Fruit fly (Drosophila melanogaster) whole organism, embryonic: ENCODE results near the gene prd.

Experiments used
- ATbp ChIP-seq: fragments of 200-800 bp; sonication (Bioruptor generic); optimal IDR thresholded peaks from 2 replicates; lab custom pipeline; 2017; ENCODE audit warnings: missing biosample characterization, mild to moderate bottlenecking, missing genetic modification characterization, missing genetic modification reagents
- Atf6 ChIP-seq: fragments of 200-800 bp; sonication (Bioruptor generic); IDR thresholded peaks from 2 replicates; pipeline ENCODE4 v1.3.6; 2022; ENCODE audit warnings: missing biosample characterization, missing genetic modification characterization
- BEAF-32 ChIP-seq: fragments of 200-800 bp; sonication (Bioruptor generic); optimal IDR thresholded peaks from 3 replicates; lab custom pipeline; 2017; ENCODE audit warnings: missing biosample characterization, missing genetic modification characterization, mild to moderate bottlenecking, moderate library complexity, missing genetic modification reagents
- BtbVII ChIP-seq: fragments of 200-800 bp; sonication (Bioruptor generic); optimal IDR thresholded peaks from 3 replicates; lab custom pipeline; 2017; ENCODE audit warnings: missing biosample characterization, mild to moderate bottlenecking, missing genetic modification characterization
- CG11723 ChIP-seq: fragments of 200-800 bp; sonication (Bioruptor generic); optimal IDR thresholded peaks from 2 replicates; lab custom pipeline; 2017; ENCODE audit warnings: missing biosample characterization, mild to moderate bottlenecking, missing genetic modification characterization
- CG12769 ChIP-seq: fragments of 200-800 bp; sonication (Bioruptor generic); optimal IDR thresholded peaks from 2 replicates; lab custom pipeline; 2019; ENCODE audit warnings: missing biosample characterization, mild to moderate bottlenecking, missing genetic modification characterization, moderate library complexity
- CG13624 ChIP-seq: fragments of 200-800 bp; sonication (Bioruptor generic); optimal IDR thresholded peaks from 2 replicates; lab custom pipeline; 2016; ENCODE audit warnings: missing biosample characterization, missing genetic modification characterization
- CG14667 ChIP-seq: fragments of 200-800 bp; sonication (Bioruptor generic); IDR thresholded peaks from 2 replicates; pipeline ENCODE4 v1.3.6; 2022; ENCODE audit warnings: missing biosample characterization, missing genetic modification characterization
- CG14710 ChIP-seq: fragments of 200-800 bp; sonication (Bioruptor generic); optimal IDR thresholded peaks from 3 replicates; lab custom pipeline; 2019; ENCODE audit warnings: missing biosample characterization, mild to moderate bottlenecking, missing genetic modification characterization, moderate library complexity
- CG14965 ChIP-seq: fragments of 200-800 bp; sonication (Bioruptor generic); optimal IDR thresholded peaks from 2 replicates; lab custom pipeline; 2016; ENCODE audit warnings: missing biosample characterization, missing genetic modification characterization, borderline replicate concordance
- CG15514 ChIP-seq: fragments of 200-800 bp; sonication (Bioruptor generic); optimal IDR thresholded peaks from 3 replicates; lab custom pipeline; 2017; ENCODE audit warnings: missing biosample characterization, missing genetic modification characterization, mild to moderate bottlenecking, moderate library complexity, missing genetic modification reagents
- CG1602 ChIP-seq: fragments of 200-800 bp; sonication (Bioruptor generic); optimal IDR thresholded peaks from 3 replicates; lab custom pipeline; 2016; ENCODE audit warnings: missing biosample characterization, missing genetic modification characterization
- CG16779 ChIP-seq: fragments of 200-800 bp; sonication (Bioruptor generic); IDR thresholded peaks from 2 replicates; pipeline ENCODE4 v1.3.6; 2022; ENCODE audit warnings: missing biosample characterization, missing genetic modification characterization
- CG17186 ChIP-seq: fragments of 200-800 bp; sonication (Bioruptor generic); optimal IDR thresholded peaks from 3 replicates; lab custom pipeline; 2017; ENCODE audit warnings: missing biosample characterization, missing genetic modification reagents, missing genetic modification characterization
- CG1832 ChIP-seq: fragments of 200-800 bp; sonication (Bioruptor generic); optimal IDR thresholded peaks from 2 replicates; lab custom pipeline; 2017; ENCODE audit warnings: missing biosample characterization, mild to moderate bottlenecking, missing genetic modification characterization, inconsistent platforms
- CG2889 ChIP-seq: fragments of 200-800 bp; sonication (Bioruptor generic); IDR thresholded peaks from 3 replicates; pipeline ENCODE4 v1.3.6; 2022; ENCODE audit warnings: missing biosample characterization, missing genetic modification characterization
- CG32532 ChIP-seq: fragments of 200-800 bp; sonication (Bioruptor generic); IDR thresholded peaks from 2 replicates; pipeline ENCODE4 v1.3.6; 2022; ENCODE audit warnings: missing biosample characterization, missing genetic modification characterization
- CG4360 ChIP-seq: fragments of 200-800 bp; sonication (Bioruptor generic); IDR thresholded peaks from 2 replicates; pipeline ENCODE4 v1.3.6; 2022; ENCODE audit warnings: missing biosample characterization, missing genetic modification characterization
- CG4617 ChIP-seq: fragments of 200-800 bp; sonication (Bioruptor generic); optimal IDR thresholded peaks from 3 replicates; lab custom pipeline; 2016; ENCODE audit warnings: missing biosample characterization, missing genetic modification characterization, borderline replicate concordance
- CG6175 ChIP-seq: fragments of 200-800 bp; sonication (Bioruptor generic); IDR thresholded peaks from 3 replicates; pipeline ENCODE4 v1.3.6; 2022; ENCODE audit warnings: missing biosample characterization, missing genetic modification characterization
- CG8944 ChIP-seq: fragments of 200-800 bp; sonication (Bioruptor generic); optimal IDR thresholded peaks from 3 replicates; lab custom pipeline; 2016; ENCODE audit warnings: missing biosample characterization, missing genetic modification characterization
- Dbx ChIP-seq: fragments of 200-800 bp; sonication (Bioruptor generic); IDR thresholded peaks from 3 replicates; pipeline ENCODE4 v1.3.6; 2022; ENCODE audit warnings: missing biosample characterization, missing genetic modification characterization
- Doc3 ChIP-seq: fragments of 200-800 bp; sonication (Bioruptor generic); IDR thresholded peaks from 3 replicates; pipeline ENCODE4 v1.3.6; 2022; ENCODE audit warnings: missing biosample characterization, missing genetic modification characterization; ENCODE audit not compliant: partially characterized antibody
- Dp ChIP-seq: fragments of 200-800 bp; sonication (Bioruptor generic); optimal IDR thresholded peaks from 2 replicates; lab custom pipeline; 2018; ENCODE audit warnings: missing biosample characterization, mild to moderate bottlenecking, missing genetic modification characterization, moderate library complexity
- ERR ChIP-seq: fragments of 200-800 bp; sonication (Bioruptor generic); optimal IDR thresholded peaks from 2 replicates; lab custom pipeline; 2016; ENCODE audit warnings: missing biosample characterization, missing genetic modification characterization
- Ets97D ChIP-seq: fragments of 200-800 bp; sonication (Bioruptor generic); optimal IDR thresholded peaks from 3 replicates; lab custom pipeline; 2016; ENCODE audit warnings: missing biosample characterization, missing genetic modification characterization
- Kr ChIP-seq: fragments of 200-800 bp; sonication (Bioruptor generic); optimal IDR thresholded peaks from 2 replicates; lab custom pipeline; 2017; ENCODE audit warnings: missing biosample characterization, mild to moderate bottlenecking, missing genetic modification characterization
- Mad ChIP-seq: fragments of 200-800 bp; sonication (Bioruptor generic); optimal IDR thresholded peaks from 2 replicates; lab custom pipeline; 2016; ENCODE audit warnings: missing biosample characterization, missing genetic modification characterization
- NC2α ChIP-seq: fragments of 200-800 bp; sonication (Bioruptor generic); optimal IDR thresholded peaks from 2 replicates; lab custom pipeline; 2016; ENCODE audit warnings: missing biosample characterization, missing genetic modification characterization
- Nf-YB ChIP-seq: fragments of 200-800 bp; sonication (Bioruptor generic); optimal IDR thresholded peaks from 3 replicates; lab custom pipeline; 2019; ENCODE audit warnings: missing biosample characterization, mild to moderate bottlenecking, missing genetic modification characterization, moderate library complexity
- Poxn ChIP-seq: fragments of 200-800 bp; sonication (Bioruptor generic); IDR thresholded peaks from 2 replicates; pipeline ENCODE4 v1.3.6; 2022; ENCODE audit warnings: missing biosample characterization, missing genetic modification characterization
- Side ChIP-seq: fragments of 200-800 bp; sonication (Bioruptor generic); optimal IDR thresholded peaks from 2 replicates; lab custom pipeline; 2016; ENCODE audit warnings: missing biosample characterization, missing genetic modification characterization
- Vsx1 ChIP-seq: fragments of 200-800 bp; sonication (Bioruptor generic); optimal IDR thresholded peaks from 2 replicates; lab custom pipeline; 2017; ENCODE audit warnings: missing biosample characterization, mild to moderate bottlenecking, missing genetic modification characterization, missing genetic modification reagents
- Xbp1 ChIP-seq: fragments of 200-800 bp; sonication (Bioruptor generic); optimal IDR thresholded peaks from 3 replicates; lab custom pipeline; 2016; ENCODE audit warnings: missing biosample characterization, mild to moderate bottlenecking, missing genetic modification characterization
- amos ChIP-seq: fragments of 200-800 bp; sonication (Bioruptor generic); IDR thresholded peaks from 2 replicates; pipeline ENCODE4 v1.3.6; 2022; ENCODE audit warnings: missing biosample characterization, missing genetic modification characterization; ENCODE audit not compliant: partially characterized antibody
- ase ChIP-seq: fragments of 200-800 bp; sonication (Bioruptor generic); IDR thresholded peaks from 3 replicates; pipeline ENCODE4 v1.3.6; 2022; ENCODE audit warnings: missing biosample characterization, missing genetic modification characterization
- az2 ChIP-seq: fragments of 200-800 bp; sonication (Bioruptor generic); optimal IDR thresholded peaks from 3 replicates; lab custom pipeline; 2016; ENCODE audit warnings: missing biosample characterization, missing genetic modification characterization
- cas ChIP-seq: fragments of 200-800 bp; sonication (Bioruptor generic); IDR thresholded peaks from 2 replicates; pipeline ENCODE4 v1.3.6; 2022; ENCODE audit warnings: missing biosample characterization, missing genetic modification characterization
- chif ChIP-seq, 2 experiments: fragments of 200-800 bp; sonication (Bioruptor generic); optimal IDR thresholded peaks; 3 replicates each; lab custom pipeline; 2016; ENCODE audit warnings: missing biosample characterization in 2 of 2, missing genetic modification characterization in 2 of 2
- dati ChIP-seq: fragments of 200-800 bp; sonication (Bioruptor generic); IDR thresholded peaks from 2 replicates; pipeline ENCODE4 v1.3.6; 2022; ENCODE audit warnings: missing biosample characterization, missing genetic modification characterization
- dm ChIP-seq: fragments of 200-800 bp; sonication (Bioruptor generic); optimal IDR thresholded peaks from 3 replicates; lab custom pipeline; 2016; ENCODE audit warnings: missing biosample characterization, missing genetic modification characterization
- eve ChIP-seq, 2 experiments: fragments of >200 bp; optimal IDR thresholded peaks; 2 replicates each; lab custom pipeline; 2017; ENCODE audit warnings: missing biosample characterization in 2 of 2, missing genetic modification characterization in 2 of 2
- fru ChIP-seq: fragments of >200 bp; optimal IDR thresholded peaks from 2 replicates; lab custom pipeline; 2017
- fu2 ChIP-seq: fragments of 200-800 bp; sonication (Bioruptor generic); optimal IDR thresholded peaks from 2 replicates; lab custom pipeline; 2016; ENCODE audit warnings: missing biosample characterization, missing genetic modification characterization
- grn ChIP-seq: fragments of 200-800 bp; sonication (Bioruptor generic); optimal IDR thresholded peaks from 3 replicates; lab custom pipeline; 2017; ENCODE audit warnings: missing biosample characterization, missing genetic modification characterization
- hth ChIP-seq: fragments of >200 bp; optimal IDR thresholded peaks from 2 replicates; lab custom pipeline; 2017; ENCODE audit warnings: inconsistent platforms
- insv ChIP-seq, 2 experiments: fragments of 200-800 bp; sonication (Bioruptor generic); optimal IDR thresholded peaks; 3 replicates each; lab custom pipeline; 2016 to 2018; ENCODE audit warnings: missing biosample characterization in 2 of 2, missing genetic modification characterization in 2 of 2
- lmd ChIP-seq: fragments of 200-800 bp; sonication (Bioruptor generic); IDR thresholded peaks from 2 replicates; pipeline ENCODE4 v1.3.6; 2022; ENCODE audit warnings: missing biosample characterization, missing genetic modification characterization
- pros ChIP-seq: fragments of 200-800 bp; sonication (Bioruptor generic); optimal IDR thresholded peaks from 3 replicates; lab custom pipeline; 2019; ENCODE audit warnings: missing biosample characterization, mild to moderate bottlenecking, missing genetic modification characterization, moderate library complexity
- slbo ChIP-seq: fragments of 200-800 bp; sonication (Bioruptor generic); IDR thresholded peaks from 2 replicates; pipeline ENCODE4 v1.3.6; 2022; ENCODE audit warnings: missing biosample characterization, missing genetic modification characterization
- tna ChIP-seq: fragments of 200-800 bp; sonication (Bioruptor generic); IDR thresholded peaks from 2 replicates; pipeline ENCODE4 v1.3.6; 2022; ENCODE audit warnings: missing biosample characterization, missing genetic modification characterization; ENCODE audit not compliant: partially characterized antibody
- unc-4 ChIP-seq: fragments of 200-800 bp; sonication (Bioruptor generic); IDR thresholded peaks from 2 replicates; pipeline ENCODE4 v1.3.6; 2022; ENCODE audit warnings: missing biosample characterization, missing genetic modification characterization; ENCODE audit not compliant: partially characterized antibody
- vfl ChIP-seq: fragments of 200-800 bp; sonication (Bioruptor generic); optimal IDR thresholded peaks from 2 replicates; lab custom pipeline; 2016; ENCODE audit warnings: missing biosample characterization, missing genetic modification characterization

Gene prd

DNA sequence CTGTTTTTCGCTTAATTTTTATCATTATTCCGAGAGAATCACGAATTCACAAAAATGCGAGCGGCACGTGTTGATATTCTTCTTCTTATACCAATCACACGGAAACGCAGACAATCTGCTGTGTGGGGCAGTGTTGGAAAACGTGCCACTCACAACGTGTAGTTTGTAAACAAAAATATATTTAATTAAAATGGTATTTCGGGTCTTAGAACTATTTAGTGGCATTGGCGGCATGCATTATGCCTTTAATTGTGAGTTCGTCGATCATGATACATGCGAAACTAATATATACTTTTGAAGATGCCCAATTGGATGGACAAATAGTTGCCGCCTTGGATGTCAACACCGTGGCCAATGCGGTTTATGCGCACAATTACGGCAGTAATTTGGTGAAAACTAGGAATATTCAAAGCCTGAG lies 10.8 kb upstream of the prd start, which contains the start of the genes CG6712 and Mt2 (continued):
- TF ChIP-seq lmd (GFP tag; lab: Robert Waterston, UW) (no peak; the same call in 1 of the 2 replicates), Vsx1 (no peak), CG6175 (GFP tag; lab: Robert Waterston, UW) (no peak), ERR (GFP tag; lab: Kevin White, UChicago) (no peak), Nf-YB (GFP tag; lab: Kevin White, UChicago) (no peak), amos (no peak), CG2889 (no peak), CG17186 (GFP tag; lab: Kevin White, UChicago) (no peak), dm (GFP tag; lab: Kevin White, UChicago) (peak; percentile 96), Xbp1 (GFP tag; lab: Kevin White, UChicago) (peak; percentile 18), CG1832 (GFP tag; lab: Kevin White, UChicago) (no peak), CG13624 (peak; percentile 18), vfl (GFP tag; lab: Kevin White, UChicago) (no peak), CG12769 (no peak), dati (GFP tag; lab: Robert Waterston, UW) (no peak), unc-4 (GFP tag; lab: Robert Waterston, UW) (no peak), CG32532 (GFP tag; lab: Robert Waterston, UW) (no peak), slbo (GFP tag; lab: Robert Waterston, UW) (no peak), CG16779 (GFP tag; lab: Robert Waterston, UW) (no peak), ase (no peak), fu2 (GFP tag; lab: Kevin White, UChicago) (peak; percentile 37), cas (GFP tag; lab: Robert Waterston, UW) (no peak), CG14965 (no peak), Atf6 (no peak), CG8944 (GFP tag; lab: Kevin White, UChicago) (no peak), grn (GFP tag; lab: Kevin White, UChicago) (no peak), CG14667 (GFP tag; lab: Robert Waterston, UW) (no peak), Ets97D (GFP tag; lab: Kevin White, UChicago) (peak; percentile 37), NC2α (GFP tag; lab: Kevin White, UChicago) (no peak), BtbVII (no peak), chif (GFP tag; optimal IDR thresholded peaks at IDR 0.05; lab: Kevin White, UChicago) (no peak), CG4360 (GFP tag; lab: Robert Waterston, UW) (no peak), CG14710 (tag; lab: Kevin White, UChicago) (peak; percentile 63), eve (GFP tag; optimal IDR thresholded peaks at IDR 0.05; lab: Kevin White, UChicago) (no peak), fru (lab: Kevin White, UChicago) (no peak), ATbp (no peak), Mad (GFP tag; lab: Kevin White, UChicago) (no peak), CG4617 (peak; percentile 44), az2 (GFP tag; lab: Kevin White, UChicago) (no peak), Dbx (no peak), CG15514 (GFP tag; lab: Kevin White, UChicago) (peak; percentile 8), insv (GFP tag; optimal IDR thresholded peaks at IDR 0.05; lab: Kevin White, UChicago) (no peak), Doc3 (GFP tag; lab: Robert Waterston, UW) (no peak), BEAF-32 (GFP tag; lab: Kevin White, UChicago) (peak; percentile 24), CG1602 (no peak), pros (no peak), Poxn (GFP tag; lab: Robert Waterston, UW) (no peak), Kr (GFP tag; lab: Kevin White, UChicago) (no peak), Dp (GFP tag; lab: Kevin White, UChicago) (peak; percentile 30), hth (no peak), CG11723 (GFP tag; lab: Kevin White, UChicago) (no peak), Side (GFP tag; lab: Kevin White, UChicago) (no peak), tna (GFP tag; lab: Robert Waterston, UW) (no peak)
